Worm (Caenorhabditis elegans) whole organism, L1 larva: Measurements from ENCODE around the gene dph-5.
A peak's percentile ranks its signal among the peaks of the same experiment; 100 is the strongest.

Source experiments
- ama-1 ChIP-seq: fragments of 150-350 bp; optimal IDR thresholded peaks from 2 replicates; lab custom pipeline; 2014
- blmp-1 ChIP-seq: fragments of 150-350 bp; optimal IDR thresholded peaks from 2 replicates; lab custom pipeline; 2014; ENCODE audit warnings: missing biosample characterization, missing genetic modification characterization
- ceh-8 ChIP-seq: fragments of 200-800 bp; sonication (Bioruptor generic); optimal IDR thresholded peaks from 2 replicates; lab custom pipeline; 2018; ENCODE audit warnings: mild to moderate bottlenecking, missing genetic modification characterization, moderate library complexity, missing compliant biosample characterization
- ces-1 ChIP-seq: fragments of 150-350 bp; optimal IDR thresholded peaks from 2 replicates; lab custom pipeline; 2014; ENCODE audit warnings: missing biosample characterization, missing genetic modification reagents, missing genetic modification characterization
- dsc-1 ChIP-seq: sonication (generic microtip); optimal IDR thresholded peaks from 2 replicates; lab custom pipeline; 2016; ENCODE audit warnings: mild to moderate bottlenecking, missing genetic modification characterization, missing compliant biosample characterization
- efl-3 ChIP-seq: fragments of 200-800 bp; sonication (Bioruptor generic); optimal IDR thresholded peaks from 2 replicates; lab custom pipeline; 2018; ENCODE audit warnings: mild to moderate bottlenecking, missing genetic modification characterization, missing compliant biosample characterization
- egl-27 ChIP-seq, 2 experiments: fragments of 150-350 bp in 1 of 2; sonication (generic microtip); optimal IDR thresholded peaks; 3 replicates each; lab custom pipeline; 2017 to 2018; ENCODE audit warnings: missing biosample characterization in 2 of 2, missing genetic modification characterization in 2 of 2, missing genetic modification reagents in 2 of 2
- fkh-4 ChIP-seq: sonication (generic microtip); optimal IDR thresholded peaks from 2 replicates; lab custom pipeline; 2016; ENCODE audit warnings: missing compliant biosample characterization, missing genetic modification characterization, borderline replicate concordance
- fkh-8 ChIP-seq: sonication (generic microtip); optimal IDR thresholded peaks from 2 replicates; lab custom pipeline; 2016; ENCODE audit warnings: mild to moderate bottlenecking, missing genetic modification characterization, missing compliant biosample characterization
- fos-1 ChIP-seq: fragments of 150-350 bp; optimal IDR thresholded peaks from 2 replicates; lab custom pipeline; 2014; ENCODE audit warnings: missing biosample characterization, missing genetic modification characterization
- isw-1 ChIP-seq: fragments of 200-800 bp; sonication (Bioruptor generic); IDR thresholded peaks from 2 replicates; pipeline ENCODE4 v1.3.6; 2022; ENCODE audit warnings: missing genetic modification characterization, missing compliant biosample characterization
- jun-1 ChIP-seq: fragments of 150-350 bp; optimal IDR thresholded peaks from 2 replicates; lab custom pipeline; 2014; ENCODE audit warnings: missing biosample characterization, missing genetic modification reagents, missing genetic modification characterization
- lin-13 ChIP-seq: fragments of 150-350 bp; optimal IDR thresholded peaks from 2 replicates; lab custom pipeline; 2014; ENCODE audit warnings: missing biosample characterization, missing genetic modification reagents, missing genetic modification characterization
- lin-14 ChIP-seq: fragments of 200-800 bp; sonication (Bioruptor generic); optimal IDR thresholded peaks from 2 replicates; lab custom pipeline; 2018; ENCODE audit warnings: mild to moderate bottlenecking, missing genetic modification characterization, moderate library complexity, missing compliant biosample characterization
- lin-35 ChIP-seq, 2 experiments: fragments of 150-350 bp; optimal IDR thresholded peaks; 2 replicates each; lab custom pipeline; 2014; ENCODE audit warnings: missing biosample characterization in 2 of 2, missing genetic modification characterization in 2 of 2, missing genetic modification reagents in 2 of 2
- lin-39 ChIP-seq: fragments of 150-350 bp; optimal IDR thresholded peaks from 2 replicates; lab custom pipeline; 2014; ENCODE audit warnings: missing biosample characterization, missing genetic modification reagents, missing genetic modification characterization
- mab-9 ChIP-seq: fragments of 200-800 bp; sonication (Bioruptor generic); IDR thresholded peaks from 2 replicates; pipeline ENCODE4 v1.3.6; 2022; ENCODE audit warnings: missing genetic modification reagents, missing genetic modification characterization, missing compliant biosample characterization
- mdl-1 ChIP-seq, 2 experiments: fragments of 150-350 bp; optimal IDR thresholded peaks; 2 replicates each; lab custom pipeline; 2014 to 2017; ENCODE audit warnings: missing biosample characterization in 2 of 2, missing genetic modification characterization in 2 of 2, inconsistent platforms in 1 of 2
- mef-2 ChIP-seq: fragments of 150-350 bp; optimal IDR thresholded peaks from 2 replicates; lab custom pipeline; 2014; ENCODE audit warnings: missing biosample characterization, missing genetic modification characterization
- mep-1 ChIP-seq: fragments of 150-350 bp; optimal IDR thresholded peaks from 2 replicates; lab custom pipeline; 2014; ENCODE audit warnings: missing biosample characterization, missing genetic modification characterization
- nhr-11 ChIP-seq: fragments of 150-350 bp; optimal IDR thresholded peaks from 2 replicates; lab custom pipeline; 2014; ENCODE audit warnings: missing biosample characterization, missing genetic modification characterization
- nhr-237 ChIP-seq: fragments of 150-350 bp; optimal IDR thresholded peaks from 2 replicates; lab custom pipeline; 2014; ENCODE audit warnings: missing biosample characterization, missing genetic modification characterization
- nhr-47 ChIP-seq: sonication (generic microtip); optimal IDR thresholded peaks from 2 replicates; lab custom pipeline; 2016; ENCODE audit warnings: mild to moderate bottlenecking, missing genetic modification characterization, moderate library complexity, missing compliant biosample characterization
- nhr-76 ChIP-seq: sonication (generic microtip); optimal IDR thresholded peaks from 2 replicates; lab custom pipeline; 2017; ENCODE audit warnings: missing biosample characterization, missing genetic modification characterization
- nhr-77 ChIP-seq: fragments of 150-350 bp; optimal IDR thresholded peaks from 2 replicates; lab custom pipeline; 2014; ENCODE audit warnings: missing biosample characterization, missing genetic modification characterization
- nhr-84 ChIP-seq: sonication (generic microtip); optimal IDR thresholded peaks from 2 replicates; lab custom pipeline; 2017; ENCODE audit warnings: missing biosample characterization, missing genetic modification characterization
- nhr-85 ChIP-seq: sonication (generic microtip); peaks from one replicate; lab custom pipeline; 2016; ENCODE audit warnings: missing genetic modification characterization, inconsistent platforms, missing compliant biosample characterization
- rnt-1 ChIP-seq: sonication (generic microtip); optimal IDR thresholded peaks from 2 replicates; lab custom pipeline; 2016; ENCODE audit warnings: mild to moderate bottlenecking, missing genetic modification characterization, moderate library complexity, missing compliant biosample characterization
- snu-23 ChIP-seq: sonication (generic microtip); optimal IDR thresholded peaks from 2 replicates; lab custom pipeline; 2016; ENCODE audit warnings: missing genetic modification characterization, missing compliant biosample characterization
- tbx-2 ChIP-seq: sonication (generic microtip); optimal IDR thresholded peaks from 2 replicates; lab custom pipeline; 2016; ENCODE audit warnings: missing genetic modification characterization, missing compliant biosample characterization
- xbp-1 ChIP-seq: sonication (generic microtip); optimal IDR thresholded peaks from 2 replicates; lab custom pipeline; 2016; ENCODE audit warnings: missing genetic modification characterization, missing compliant biosample characterization
- ztf-4 ChIP-seq: fragments of 150-350 bp; optimal IDR thresholded peaks from 2 replicates; lab custom pipeline; 2014; ENCODE audit warnings: missing biosample characterization, missing genetic modification characterization

dph-5 gene

ce11 chrII:11392390-11392789, 42.4 kb downstream of the dph-5 start:
- no peak for TF ChIP-seq nhr-11 (tag; lab: Kevin White, UChicago)
- TF ChIP-seq nhr-77 = no peak
- TF ChIP-seq blmp-1 = no peak
- peak; percentile 69 for TF ChIP-seq nhr-85 (tag; lab: Kevin White, UChicago)
- TF ChIP-seq dsc-1 (tag; lab: Kevin White, UChicago) = peak; percentile 64
- no peak for TF ChIP-seq nhr-76 (tag; lab: Kevin White, UChicago)
- TF ChIP-seq isw-1 (GFP tag; lab: Robert Waterston, UW) = no peak
- TF ChIP-seq mdl-1 (tag; optimal IDR thresholded peaks at IDR 0.05; lab: Kevin White, UChicago) = no peak
- TF ChIP-seq, all 84 proteins: peak for 2

DNA sequence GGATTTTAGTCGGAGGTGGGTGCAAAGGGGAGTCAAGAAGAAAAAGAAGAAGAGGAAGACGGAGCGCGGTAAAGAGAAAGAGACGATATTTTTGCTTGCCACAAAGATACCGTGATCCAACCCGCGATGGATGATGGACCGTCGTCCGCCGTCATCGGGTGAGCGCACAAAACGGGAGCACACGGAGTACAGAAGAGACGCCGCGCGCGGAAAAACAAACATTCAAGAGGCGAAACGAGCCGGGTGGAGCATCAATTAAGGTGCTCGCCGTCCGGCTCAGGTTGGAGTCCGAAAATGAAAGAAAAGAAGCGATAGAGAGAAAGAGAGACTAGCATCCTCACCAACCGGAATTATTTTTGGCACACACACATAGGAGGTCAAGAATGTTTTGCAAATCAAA, 43.8 kb downstream of the dph-5 start:
- no peak for TF ChIP-seq lin-13 (GFP tag; lab: Kevin White, UChicago)
- TF ChIP-seq dsc-1 (tag; lab: Kevin White, UChicago) = no peak
- no peak for TF ChIP-seq tbx-2
- no peak for TF ChIP-seq ama-1 (lab: Kevin White, UChicago)
- no peak for TF ChIP-seq rnt-1 (tag; lab: Kevin White, UChicago)
- TF ChIP-seq ces-1 = no peak
- TF ChIP-seq xbp-1 (tag; lab: Kevin White, UChicago) = no peak
- no peak for TF ChIP-seq nhr-237 (tag; lab: Kevin White, UChicago)
- no peak for TF ChIP-seq mab-9 (GFP tag; lab: Robert Waterston, UW)
- no peak for TF ChIP-seq efl-3 (GFP tag; lab: Kevin White, UChicago)
- TF ChIP-seq nhr-84 = no peak
- no peak for TF ChIP-seq egl-27 (tag; optimal IDR thresholded peaks at IDR 0.05; lab: Kevin White, UChicago)
- no peak for TF ChIP-seq mef-2 (tag; lab: Kevin White, UChicago)
- no peak for TF ChIP-seq ceh-8 (GFP tag; lab: Kevin White, UChicago)
- TF ChIP-seq ztf-4 (tag; lab: Kevin White, UChicago) = no peak
- no peak for TF ChIP-seq fos-1 (tag; lab: Kevin White, UChicago)

DNA sequence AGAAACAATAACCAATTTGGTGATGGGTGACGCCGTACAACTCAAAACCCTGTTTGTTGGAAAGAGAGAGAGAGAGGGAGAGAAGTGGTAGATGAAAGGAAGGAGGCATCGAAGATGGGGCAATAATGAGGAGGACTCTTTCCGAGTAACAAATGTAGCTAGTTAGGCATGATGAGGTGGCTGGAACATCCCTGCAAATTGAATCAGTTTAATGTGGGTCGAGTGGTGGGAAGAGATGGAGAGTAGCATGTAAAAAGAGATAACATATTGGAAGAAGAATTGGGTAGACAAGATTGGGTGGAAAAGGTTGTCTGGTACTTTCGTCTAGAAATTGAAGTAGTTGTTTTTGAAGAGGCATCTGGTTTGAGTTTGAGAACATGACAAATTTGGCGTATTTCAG, 46.2 kb downstream of the dph-5 start:
- TF ChIP-seq nhr-85 (tag; lab: Kevin White, UChicago) (peak; percentile 47), fkh-4 (tag; lab: Kevin White, UChicago) (no peak)

- TF ChIP-seq jun-1 (tag; lab: Kevin White, UChicago) (no peak), ceh-8 (GFP tag; lab: Kevin White, UChicago) (peak; percentile 8), fkh-8 (tag; lab: Kevin White, UChicago) (no peak), blmp-1 (no peak), lin-39 (no peak), lin-35 (GFP tag; optimal IDR thresholded peaks at IDR 0.05; lab: Kevin White, UChicago) (no peak)
Observed at ce11 chrII:11398787-11399186, 48.8 kb downstream of the dph-5 start.

- peak; percentile 52 for TF ChIP-seq blmp-1
- TF ChIP-seq nhr-237 (tag; lab: Kevin White, UChicago) = no peak
- peak; percentile 33 for TF ChIP-seq lin-14 (GFP tag; lab: Kevin White, UChicago)
- peak; percentile 14 for TF ChIP-seq snu-23 (GFP tag; lab: Kevin White, UChicago)
- TF ChIP-seq mep-1 = peak; percentile 55
- TF ChIP-seq nhr-47 (tag; lab: Kevin White, UChicago) = no peak
- TF ChIP-seq, all 84 proteins: peak for 4
Observed at ce11 chrII:11400386-11400785, 50.4 kb downstream of the dph-5 start.
